Worm (Caenorhabditis elegans): Measurements from ENCODE around the gene cpsf-3.

ce11 chrIV:13300591-13300990, 17.9 kb upstream of the cpsf-3 start, which contains the start of gene csn-6:
- TF ChIP-seq tbx-7 (tag; optimal IDR thresholded peaks at IDR 0.05) (no peak), ceh-9 (tag; optimal IDR thresholded peaks at IDR 0.05) (no peak), hlh-8 (tag; optimal IDR thresholded peaks at IDR 0.05) (no peak), zip-5 (tag; optimal IDR thresholded peaks at IDR 0.05) (no peak), pqm-1 (tag; optimal IDR thresholded peaks at IDR 0.05) (no peak), pat-9 (tag; optimal IDR thresholded peaks at IDR 0.05) (no peak), unc-42 (tag; optimal IDR thresholded peaks at IDR 0.05) (no peak), hlh-30 (tag; optimal IDR thresholded peaks at IDR 0.05; ENCODE audit: insufficient read depth) (no peak), hlh-15 (tag; optimal IDR thresholded peaks at IDR 0.05) (no peak), npax-4 (tag; optimal IDR thresholded peaks at IDR 0.05) (no peak), ztf-16 (tag; optimal IDR thresholded peaks at IDR 0.05) (no peak)
